Worm (Caenorhabditis elegans): ENCODE measurements around the gene K07C11.8.

- TF ChIP-seq flt-1 (GFP tag; IDR thresholded peaks at IDR 0.05), result no peak
- TF ChIP-seq ref-1 (GFP tag; conservative IDR thresholded peaks at IDR 0.05), result no peak
- TF ChIP-seq T22C8.4 (GFP tag; IDR thresholded peaks at IDR 0.05), result no peak
- no peak for TF ChIP-seq cog-1 (tag; optimal IDR thresholded peaks at IDR 0.05)
- TF ChIP-seq med-1 (GFP tag; optimal IDR thresholded peaks at IDR 0.05; ENCODE audit: insufficient read depth), result no peak
- TF ChIP-seq klf-2 (GFP tag; conservative IDR thresholded peaks at IDR 0.05), result no peak
- no peak for TF ChIP-seq ztf-29 (GFP tag; IDR thresholded peaks at IDR 0.05)
Observed at ce11 chrV:8188421-8188820, 29.3 kb downstream of the K07C11.8 start, which contains the start of gene F20D6.15.
